Fruit fly (Drosophila melanogaster) whole organism, adult: ENCODE measurements around the gene Arp3.

Source experiments
- CG11617 ChIP-seq: fragments of 200-800 bp; sonication (Bioruptor generic); optimal IDR thresholded peaks from 2 replicates; lab custom pipeline; 2017; ENCODE audit warnings: mild to moderate bottlenecking, missing biosample characterization, missing genetic modification reagents, missing genetic modification characterization
- CG12768 ChIP-seq: fragments of 200-800 bp; sonication (Bioruptor generic); optimal IDR thresholded peaks from 2 replicates; lab custom pipeline; 2017; ENCODE audit warnings: missing biosample characterization, missing genetic modification characterization, mild to moderate bottlenecking, moderate library complexity, missing genetic modification reagents
- CG14711 ChIP-seq: fragments of 200-800 bp; sonication (Bioruptor generic); optimal IDR thresholded peaks from 2 replicates; lab custom pipeline; 2018; ENCODE audit warnings: missing biosample characterization, mild to moderate bottlenecking, missing genetic modification characterization, moderate library complexity
- CG1620 ChIP-seq: fragments of 200-800 bp; sonication (Bioruptor generic); optimal IDR thresholded peaks from 2 replicates; lab custom pipeline; 2016; ENCODE audit warnings: missing biosample characterization, missing genetic modification characterization
- CG33017 ChIP-seq: fragments of 200-800 bp; sonication (Bioruptor generic); optimal IDR thresholded peaks from 2 replicates; lab custom pipeline; 2018; ENCODE audit warnings: missing biosample characterization, mild to moderate bottlenecking, missing genetic modification characterization, moderate library complexity
- CG5204 ChIP-seq: fragments of 200-800 bp; sonication (Bioruptor generic); optimal IDR thresholded peaks from 2 replicates; lab custom pipeline; 2016; ENCODE audit warnings: missing biosample characterization, missing genetic modification characterization
- CG7045 ChIP-seq: fragments of 200-800 bp; sonication (Bioruptor generic); optimal IDR thresholded peaks from 2 replicates; lab custom pipeline; 2017; ENCODE audit warnings: missing biosample characterization, mild to moderate bottlenecking, missing genetic modification characterization
- CG7101 ChIP-seq: fragments of 200-800 bp; sonication (Bioruptor generic); optimal IDR thresholded peaks from 2 replicates; lab custom pipeline; 2018; ENCODE audit warnings: missing biosample characterization, mild to moderate bottlenecking, missing genetic modification characterization, moderate library complexity
- Clk ChIP-seq: fragments of 200-800 bp; sonication (Bioruptor generic); optimal IDR thresholded peaks from 2 replicates; lab custom pipeline; 2017; ENCODE audit warnings: missing biosample characterization, missing genetic modification characterization
- Crg-1 ChIP-seq: fragments of 200-800 bp; sonication (Bioruptor generic); optimal IDR thresholded peaks from 2 replicates; lab custom pipeline; 2016; ENCODE audit warnings: missing biosample characterization, missing genetic modification characterization
- Hr96 ChIP-seq: fragments of 200-800 bp; sonication (Bioruptor generic); optimal IDR thresholded peaks from 2 replicates; lab custom pipeline; 2016; ENCODE audit warnings: missing biosample characterization, missing genetic modification characterization
- Mnt ChIP-seq: fragments of 200-800 bp; sonication (Bioruptor generic); optimal IDR thresholded peaks from 2 replicates; lab custom pipeline; 2016; ENCODE audit warnings: missing biosample characterization, mild to moderate bottlenecking, missing genetic modification characterization
- bab1 ChIP-seq: fragments of 200-800 bp; sonication (Bioruptor generic); optimal IDR thresholded peaks from 3 replicates; lab custom pipeline; 2019; ENCODE audit warnings: missing biosample characterization, mild to moderate bottlenecking, missing genetic modification characterization, moderate library complexity
- cic ChIP-seq: fragments of 200-800 bp; sonication (Bioruptor generic); optimal IDR thresholded peaks from 2 replicates; lab custom pipeline; 2017; ENCODE audit warnings: missing biosample characterization, mild to moderate bottlenecking, missing genetic modification characterization, moderate library complexity
- cnc ChIP-seq, 2 experiments: fragments of >200 bp; optimal IDR thresholded peaks; 2 replicates each; lab custom pipeline; 2017
- kay ChIP-seq: fragments of 200-800 bp; sonication (Bioruptor generic); peaks from one replicate; lab custom pipeline; 2016; ENCODE audit warnings: missing biosample characterization, missing genetic modification characterization, borderline replicate concordance
- ovo ChIP-seq: fragments of 200-800 bp; sonication (Bioruptor generic); optimal IDR thresholded peaks from 2 replicates; lab custom pipeline; 2016; ENCODE audit warnings: missing biosample characterization, missing genetic modification characterization
- pad ChIP-seq: fragments of 200-800 bp; sonication (Bioruptor generic); optimal IDR thresholded peaks from 3 replicates; lab custom pipeline; 2017; ENCODE audit warnings: missing biosample characterization, missing genetic modification characterization, mild to moderate bottlenecking, moderate library complexity, missing genetic modification reagents
- tj ChIP-seq: fragments of 200-800 bp; sonication (Bioruptor generic); optimal IDR thresholded peaks from 3 replicates; lab custom pipeline; 2017; ENCODE audit warnings: missing biosample characterization, mild to moderate bottlenecking, missing genetic modification characterization, moderate library complexity
- toe ChIP-seq: fragments of 200-800 bp; sonication (Bioruptor generic); optimal IDR thresholded peaks from 2 replicates; lab custom pipeline; 2016; ENCODE audit warnings: missing biosample characterization, missing genetic modification characterization

Gene Arp3

DNA sequence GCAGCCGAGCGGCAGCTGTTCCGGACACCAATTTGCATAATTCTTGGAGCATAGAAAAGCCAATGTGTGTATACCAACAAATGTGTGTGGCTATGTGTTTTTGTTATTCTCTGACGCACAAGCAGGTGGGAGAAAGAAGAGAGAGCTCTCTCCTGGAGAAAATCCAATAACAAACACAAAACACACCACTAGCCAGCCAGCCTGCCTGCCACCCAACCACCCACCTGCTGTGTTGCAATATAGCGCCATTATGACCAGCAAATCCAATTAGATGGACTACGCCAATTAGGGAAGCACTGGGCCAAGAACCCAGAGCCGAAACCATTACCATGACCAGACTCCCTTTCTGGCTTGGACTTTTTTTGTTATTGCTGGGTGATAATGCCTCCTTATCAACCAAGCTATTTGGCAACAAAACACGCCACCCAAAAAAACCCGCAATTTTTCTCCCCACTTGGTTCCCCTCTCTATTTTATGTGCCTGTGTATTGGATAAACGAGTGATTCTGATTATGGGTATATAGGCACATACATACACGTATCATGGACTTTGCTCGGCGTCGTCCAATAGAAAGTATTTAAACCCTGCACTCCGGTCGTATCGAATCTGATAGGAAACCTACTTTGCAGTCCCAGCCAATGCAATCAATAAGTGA is 12.8 kb upstream of the Arp3 start:
- peak; percentile 42 for TF ChIP-seq CG5204 (GFP tag; lab: Kevin White, UChicago)
- peak; percentile 72 for TF ChIP-seq CG12768
- no peak for TF ChIP-seq Hr96
- TF ChIP-seq toe (GFP tag; lab: Kevin White, UChicago) = peak; percentile 34
- no peak for TF ChIP-seq CG1620 (GFP tag; lab: Kevin White, UChicago)
- peak; percentile 38 for TF ChIP-seq CG7045 (GFP tag; lab: Kevin White, UChicago)
- peak; percentile 54 for TF ChIP-seq pad (GFP tag; lab: Kevin White, UChicago)
- no peak for TF ChIP-seq CG33017 (tag; lab: Kevin White, UChicago)
- peak; percentile 27 for TF ChIP-seq CG14711 (tag; lab: Kevin White, UChicago)
- no peak for TF ChIP-seq Clk (GFP tag; lab: Kevin White, UChicago)
- no peak for TF ChIP-seq CG11617 (GFP tag; lab: Kevin White, UChicago)
- TF ChIP-seq cnc (optimal IDR thresholded peaks at IDR 0.05; lab: Kevin White, UChicago) = no peak
- no peak for TF ChIP-seq kay (GFP tag; lab: Kevin White, UChicago)
- no peak for TF ChIP-seq ovo (GFP tag; lab: Kevin White, UChicago)
- no peak for TF ChIP-seq tj (GFP tag; lab: Kevin White, UChicago)
- TF ChIP-seq Mnt (GFP tag; lab: Kevin White, UChicago) = peak; percentile 60
- TF ChIP-seq Crg-1 = no peak
- TF ChIP-seq cic = peak; percentile 6
- no peak for TF ChIP-seq bab1 (GFP tag; lab: Kevin White, UChicago)
- no peak for TF ChIP-seq CG7101 (tag; lab: Kevin White, UChicago)

- TF ChIP-seq CG11617 (GFP tag; lab: Kevin White, UChicago) (peak; percentile 97), CG12768 (peak; percentile 95), CG1620 (GFP tag; lab: Kevin White, UChicago) (peak; percentile 90), toe (GFP tag; lab: Kevin White, UChicago) (peak; percentile 96), Hr96 (no peak), CG7045 (GFP tag; lab: Kevin White, UChicago) (peak; percentile 96), CG7101 (tag; lab: Kevin White, UChicago) (peak; percentile 98), Clk (GFP tag; lab: Kevin White, UChicago) (peak; percentile 92), ovo (GFP tag; lab: Kevin White, UChicago) (peak; percentile 97), tj (GFP tag; lab: Kevin White, UChicago) (peak; percentile 93), cnc (optimal IDR thresholded peaks at IDR 0.05; lab: Kevin White, UChicago) (no peak), cic (peak; percentile 87), Mnt (GFP tag; lab: Kevin White, UChicago) (peak; percentile 89), pad (GFP tag; lab: Kevin White, UChicago) (peak; percentile 88), bab1 (GFP tag; lab: Kevin White, UChicago) (peak; percentile 97), CG33017 (tag; lab: Kevin White, UChicago) (peak; percentile 95), CG14711 (tag; lab: Kevin White, UChicago) (peak; percentile 97), Crg-1 (peak; percentile 96), kay (GFP tag; lab: Kevin White, UChicago) (no peak), CG5204 (GFP tag; lab: Kevin White, UChicago) (peak; percentile 90)
These were observed 12.1 kb upstream of the Arp3 start, which contains the start of the genes Cds and Uba2 for dm6 chr3L:8127712-8128210. Gene Cds (plus strand): TSS chr3L:8127762. Gene Uba2 (minus strand): TSS chr3L:8127818.

DNA sequence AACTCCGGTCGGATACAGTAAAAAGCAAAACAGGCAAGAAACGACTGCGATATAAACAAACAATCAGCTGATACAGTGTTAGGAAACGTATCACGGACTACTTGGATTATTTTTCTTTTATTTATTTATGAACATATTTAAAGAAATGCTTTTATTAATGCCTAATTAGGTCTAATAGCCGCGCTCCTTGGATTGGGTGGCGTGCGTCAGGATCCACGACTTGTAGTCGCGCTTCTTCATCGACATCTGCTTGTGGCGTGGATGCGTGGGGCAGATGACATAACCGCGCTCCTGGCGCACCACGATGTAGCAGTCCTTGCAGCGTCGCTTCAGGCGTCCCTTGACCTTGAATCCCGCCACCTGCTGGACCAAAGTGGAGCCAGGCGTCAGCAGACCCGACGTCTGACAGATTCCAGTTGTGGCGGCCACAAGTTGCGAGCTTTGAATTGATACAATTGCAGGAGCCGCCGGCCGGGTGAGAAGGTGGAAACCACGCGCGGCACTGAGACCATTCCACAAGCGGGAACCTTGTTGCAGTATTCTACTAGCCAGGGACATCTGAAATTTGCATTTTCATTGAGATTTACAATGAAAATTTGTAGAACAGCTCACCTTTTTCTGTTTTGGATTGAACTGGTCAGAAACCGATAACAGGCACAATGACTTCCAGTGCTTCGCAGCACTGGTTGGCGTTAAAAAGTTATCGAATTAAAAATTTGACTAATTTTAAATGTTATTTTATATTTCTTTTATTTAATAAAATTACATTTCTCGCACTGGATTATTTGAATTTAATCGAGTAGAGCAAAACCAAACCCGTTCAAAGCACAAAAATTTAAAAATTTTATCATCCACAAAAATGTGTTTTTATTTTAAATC is 9.0 kb upstream of the Arp3 start, which contains the start of the genes CG7550 and mRpL36:
Gene CG7550, minus strand, starts transcription at position 51 of the 879 bp plus-strand sequence.
Gene mRpL36, minus strand, starts transcription at position 652 of the 879 bp plus-strand sequence.
- no peak for TF ChIP-seq ovo (GFP tag; lab: Kevin White, UChicago)
- TF ChIP-seq CG11617 (GFP tag; lab: Kevin White, UChicago) = peak; percentile 3

DNA sequence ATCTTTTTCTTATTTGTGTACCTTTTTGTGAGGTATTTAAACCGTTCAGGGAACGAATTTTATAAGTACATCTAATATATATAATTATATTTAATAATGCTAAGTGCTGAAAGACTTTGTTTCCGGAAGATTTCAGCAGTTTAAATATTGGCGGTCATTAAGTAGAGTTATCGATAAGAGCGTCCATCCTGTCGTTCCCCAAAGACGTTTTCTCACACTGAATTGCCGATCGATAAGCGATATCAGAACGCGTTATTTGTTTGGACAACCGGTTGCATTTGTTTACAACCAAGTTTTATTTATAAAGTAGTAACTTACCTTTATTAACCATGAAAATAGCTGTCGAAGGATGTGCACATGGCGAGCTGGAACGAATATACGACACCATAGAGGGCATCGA is 5.9 kb upstream of the Arp3 start, which contains the start of gene ldbr:
Gene ldbr, plus strand, starts transcription at position 238 of the 400 bp plus-strand sequence.
- TF ChIP-seq CG1620 (GFP tag; lab: Kevin White, UChicago) (peak; percentile 36), kay (GFP tag; lab: Kevin White, UChicago) (no peak), Crg-1 (peak; percentile 18), CG14711 (tag; lab: Kevin White, UChicago) (peak; percentile 44), CG11617 (GFP tag; lab: Kevin White, UChicago) (peak; percentile 29), CG5204 (GFP tag; lab: Kevin White, UChicago) (no peak), cnc (optimal IDR thresholded peaks at IDR 0.05; lab: Kevin White, UChicago) (no peak), cic (peak; percentile 13), pad (GFP tag; lab: Kevin White, UChicago) (peak; percentile 17), CG33017 (tag; lab: Kevin White, UChicago) (peak; percentile 44), CG12768 (no peak), Hr96 (no peak), Clk (GFP tag; lab: Kevin White, UChicago) (no peak), Mnt (GFP tag; lab: Kevin White, UChicago) (peak; percentile 56), ovo (GFP tag; lab: Kevin White, UChicago) (no peak), tj (GFP tag; lab: Kevin White, UChicago) (no peak), bab1 (GFP tag; lab: Kevin White, UChicago) (peak; percentile 71), CG7101 (tag; lab: Kevin White, UChicago) (peak; percentile 61), CG7045 (GFP tag; lab: Kevin White, UChicago) (no peak)
